Fruit fly (Drosophila melanogaster): ENCODE measurements around the gene PIG-U.

PIG-U gene

dm6 chr2L:8530189-8530588 is 15.3 kb downstream of the PIG-U start:
- TF ChIP-seq Sin3A (optimal IDR thresholded peaks at IDR 0.05) (no peak), ttk (optimal IDR thresholded peaks at IDR 0.05) (no peak), insv (optimal IDR thresholded peaks at IDR 0.05) (no peak), Myc (optimal IDR thresholded peaks at IDR 0.05) (no peak), psq (optimal IDR thresholded peaks at IDR 0.05) (no peak), h (optimal IDR thresholded peaks at IDR 0.05) (no peak)

dm6 chr2L:8532790-8533189 is 17.9 kb downstream of the PIG-U start:
- TF ChIP-seq Myc (optimal IDR thresholded peaks at IDR 0.05), result no peak
- no peak for TF ChIP-seq psq (optimal IDR thresholded peaks at IDR 0.05)
- TF ChIP-seq Sin3A (optimal IDR thresholded peaks at IDR 0.05), result no peak
- no peak for TF ChIP-seq h (optimal IDR thresholded peaks at IDR 0.05)
- no peak for TF ChIP-seq insv (optimal IDR thresholded peaks at IDR 0.05)
- TF ChIP-seq ttk (optimal IDR thresholded peaks at IDR 0.05), result no peak

dm6 chr2L:8533632-8534031 is 18.7 kb downstream of the PIG-U start:
- TF ChIP-seq psq (optimal IDR thresholded peaks at IDR 0.05), result no peak
- TF ChIP-seq ttk (optimal IDR thresholded peaks at IDR 0.05), result no peak
- no peak for TF ChIP-seq insv (optimal IDR thresholded peaks at IDR 0.05)
- TF ChIP-seq Myc (optimal IDR thresholded peaks at IDR 0.05), result no peak

- no peak for TF ChIP-seq psq (optimal IDR thresholded peaks at IDR 0.05)
These were observed 19.2 kb downstream of the PIG-U start for dm6 chr2L:8534118-8534514.

dm6 chr2L:8534515-8535295 is 19.8 kb downstream of the PIG-U start:
- TF ChIP-seq Myc (optimal IDR thresholded peaks at IDR 0.05), result no peak
- no peak for TF ChIP-seq ttk (optimal IDR thresholded peaks at IDR 0.05)
- TF ChIP-seq psq (optimal IDR thresholded peaks at IDR 0.05), result no peak
- TF ChIP-seq Sin3A (optimal IDR thresholded peaks at IDR 0.05), result no peak
- TF ChIP-seq insv (optimal IDR thresholded peaks at IDR 0.05), result no peak
- no peak for TF ChIP-seq h (optimal IDR thresholded peaks at IDR 0.05)

dm6 chr2L:8535394-8536176 is 20.7 kb downstream of the PIG-U start:
- no peak for TF ChIP-seq Sin3A (optimal IDR thresholded peaks at IDR 0.05)
- no peak for TF ChIP-seq h (optimal IDR thresholded peaks at IDR 0.05)
- TF ChIP-seq psq (optimal IDR thresholded peaks at IDR 0.05), result no peak
- TF ChIP-seq ttk (optimal IDR thresholded peaks at IDR 0.05), result no peak
- TF ChIP-seq insv (optimal IDR thresholded peaks at IDR 0.05), result no peak
- no peak for TF ChIP-seq Myc (optimal IDR thresholded peaks at IDR 0.05)

dm6 chr2L:8538449-8539050 is 23.7 kb downstream of the PIG-U start:
- TF ChIP-seq psq (optimal IDR thresholded peaks at IDR 0.05) (no peak), ttk (optimal IDR thresholded peaks at IDR 0.05) (no peak), Myc (optimal IDR thresholded peaks at IDR 0.05) (no peak), insv (optimal IDR thresholded peaks at IDR 0.05) (no peak), Sin3A (optimal IDR thresholded peaks at IDR 0.05) (no peak), h (optimal IDR thresholded peaks at IDR 0.05) (no peak)

- no peak for TF ChIP-seq Sin3A (optimal IDR thresholded peaks at IDR 0.05)
- no peak for TF ChIP-seq Myc (optimal IDR thresholded peaks at IDR 0.05)
- TF ChIP-seq psq (optimal IDR thresholded peaks at IDR 0.05), result no peak
- no peak for TF ChIP-seq insv (optimal IDR thresholded peaks at IDR 0.05)
- TF ChIP-seq ttk (optimal IDR thresholded peaks at IDR 0.05), result no peak
- TF ChIP-seq h (optimal IDR thresholded peaks at IDR 0.05), result no peak
These were observed 26.8 kb downstream of the PIG-U start, which contains the start of gene Sema1a for dm6 chr2L:8541469-8542233. Sema1a (plus strand) TSS chr2L:8542147.

dm6 chr2L:8542234-8542572 is 27.3 kb downstream of the PIG-U start:
- TF ChIP-seq ttk (optimal IDR thresholded peaks at IDR 0.05), result no peak
- no peak for TF ChIP-seq Myc (optimal IDR thresholded peaks at IDR 0.05)

- TF ChIP-seq ttk (optimal IDR thresholded peaks at IDR 0.05) (no peak), h (optimal IDR thresholded peaks at IDR 0.05) (no peak), Myc (optimal IDR thresholded peaks at IDR 0.05) (no peak), Sin3A (optimal IDR thresholded peaks at IDR 0.05) (no peak), insv (optimal IDR thresholded peaks at IDR 0.05) (no peak), psq (optimal IDR thresholded peaks at IDR 0.05) (no peak)
These were observed 27.7 kb downstream of the PIG-U start for dm6 chr2L:8542639-8543038.

dm6 chr2L:8543102-8543501 is 28.2 kb downstream of the PIG-U start:
- no peak for TF ChIP-seq insv (optimal IDR thresholded peaks at IDR 0.05)
- no peak for TF ChIP-seq Sin3A (optimal IDR thresholded peaks at IDR 0.05)
- no peak for TF ChIP-seq psq (optimal IDR thresholded peaks at IDR 0.05)
- TF ChIP-seq Myc (optimal IDR thresholded peaks at IDR 0.05), result no peak
- no peak for TF ChIP-seq h (optimal IDR thresholded peaks at IDR 0.05)
- no peak for TF ChIP-seq ttk (optimal IDR thresholded peaks at IDR 0.05)
